Worm (Caenorhabditis elegans): ENCODE measurements around the gene cutl-3.

DNA sequence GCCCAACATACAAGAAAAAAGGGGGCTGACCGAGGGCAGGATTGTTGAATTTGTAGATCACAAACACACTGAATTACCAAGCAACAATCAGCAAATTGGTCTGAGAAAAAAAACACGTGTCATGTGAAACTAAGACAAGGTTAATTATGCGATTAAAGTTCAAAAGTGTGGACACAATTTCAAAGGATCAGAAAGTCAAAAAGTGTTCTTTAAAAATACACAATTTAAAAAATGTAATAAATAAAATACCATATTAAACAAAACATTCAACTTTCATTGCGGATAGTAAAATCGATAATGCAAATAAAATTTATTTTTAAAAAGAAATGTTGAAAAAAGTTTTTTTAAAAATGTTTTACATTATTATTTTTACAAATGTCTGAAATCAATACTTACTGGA lies at the start of gene cutl-3:
- TF ChIP-seq pha-4 (tag; optimal IDR thresholded peaks at IDR 0.05) (no peak), pag-3 (tag; optimal IDR thresholded peaks at IDR 0.05; ENCODE audit: borderline replicate concordance) (no peak), pqm-1 (tag; optimal IDR thresholded peaks at IDR 0.05) (no peak)
